Worm (Caenorhabditis elegans): Measurements from ENCODE around the gene cest-16.

DNA sequence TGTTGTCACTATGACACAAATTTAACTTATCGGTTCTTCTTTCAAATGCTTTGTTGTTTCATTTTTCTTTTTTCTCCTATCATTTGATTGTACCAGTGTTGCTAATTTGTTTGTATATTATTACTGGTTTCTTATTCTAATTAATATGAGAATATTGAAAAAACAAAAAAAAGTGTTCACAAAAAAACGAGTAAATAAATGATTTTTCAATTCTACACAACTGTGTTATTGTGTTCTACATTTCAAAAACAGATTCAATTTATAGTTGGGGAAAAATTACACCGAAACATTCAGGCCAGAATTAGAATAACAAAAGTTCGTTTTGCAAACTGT lies 46.2 kb upstream of the cest-16 start:
- TF ChIP-seq elt-3 (tag; optimal IDR thresholded peaks at IDR 0.05): no peak
- no peak for TF ChIP-seq lin-39 (tag; optimal IDR thresholded peaks at IDR 0.05)
- no peak for TF ChIP-seq fos-1 (tag; optimal IDR thresholded peaks at IDR 0.05)

Measured in whole organism, L2 larva.